Worm (Caenorhabditis elegans) whole organism, L3 larva: Measurements from ENCODE around the gene Y62H9A.10.

Source experiments
- ama-1 ChIP-seq: fragments of 150-350 bp; optimal IDR thresholded peaks from 2 replicates; lab custom pipeline; 2018
- ceh-16 ChIP-seq: sonication (generic microtip); optimal IDR thresholded peaks from 2 replicates; lab custom pipeline; 2017; ENCODE audit warnings: missing biosample characterization, missing genetic modification characterization
- ceh-28 ChIP-seq: fragments of 150-350 bp; optimal IDR thresholded peaks from 2 replicates; lab custom pipeline; 2014; ENCODE audit warnings: missing biosample characterization, missing genetic modification reagents, missing genetic modification characterization
- ceh-82 ChIP-seq: fragments of 150-350 bp; optimal IDR thresholded peaks from 2 replicates; lab custom pipeline; 2014; ENCODE audit warnings: missing biosample characterization, missing genetic modification characterization
- ceh-9 ChIP-seq: sonication (generic microtip); optimal IDR thresholded peaks from 2 replicates; lab custom pipeline; 2018; ENCODE audit warnings: missing biosample characterization, missing genetic modification characterization
- daf-12 ChIP-seq: fragments of 150-350 bp; optimal IDR thresholded peaks from 2 replicates; lab custom pipeline; 2014; ENCODE audit warnings: missing biosample characterization, missing genetic modification reagents, missing genetic modification characterization
- egl-5 ChIP-seq: fragments of 150-350 bp; optimal IDR thresholded peaks from 2 replicates; lab custom pipeline; 2017; ENCODE audit warnings: missing biosample characterization, missing genetic modification reagents, missing genetic modification characterization, inconsistent platforms
- elt-2 ChIP-seq: sonication (generic microtip); optimal IDR thresholded peaks from 2 replicates; lab custom pipeline; 2016; ENCODE audit warnings: missing genetic modification reagents, mild to moderate bottlenecking, missing genetic modification characterization, missing compliant biosample characterization
- elt-3 ChIP-seq, 3 experiments: fragments of 150-350 bp in 1 of 3; sonication (generic microtip) in 2 of 3; optimal IDR thresholded peaks; 2 replicates in 2 of 3; 4 replicates in 1 of 3; lab custom pipeline; 2014 to 2017; ENCODE audit warnings: missing biosample characterization in 3 of 3, missing genetic modification characterization in 3 of 3
- eor-1 ChIP-seq, 2 experiments: fragments of 150-350 bp; optimal IDR thresholded peaks; 2 replicates each; lab custom pipeline; 2014 to 2018; ENCODE audit warnings: missing biosample characterization in 2 of 2, missing genetic modification characterization in 2 of 2
- fkh-2 ChIP-seq: fragments of 150-350 bp; optimal IDR thresholded peaks from 2 replicates; lab custom pipeline; 2014; ENCODE audit warnings: missing biosample characterization, missing genetic modification reagents, missing genetic modification characterization
- fos-1 ChIP-seq: fragments of 150-350 bp; optimal IDR thresholded peaks from 2 replicates; lab custom pipeline; 2014; ENCODE audit warnings: missing biosample characterization, missing genetic modification characterization
- hmg-11 ChIP-seq: sonication (generic microtip); optimal IDR thresholded peaks from 2 replicates; lab custom pipeline; 2016; ENCODE audit warnings: missing genetic modification characterization, missing compliant biosample characterization
- lin-15B ChIP-seq: fragments of 150-350 bp; optimal IDR thresholded peaks from 2 replicates; lab custom pipeline; 2014; ENCODE audit warnings: missing biosample characterization, missing genetic modification characterization
- lin-39 ChIP-seq: fragments of 150-350 bp; optimal IDR thresholded peaks from 2 replicates; lab custom pipeline; 2018; ENCODE audit warnings: missing biosample characterization, missing genetic modification reagents, missing genetic modification characterization
- lsy-12 ChIP-seq: sonication (generic microtip); optimal IDR thresholded peaks from 2 replicates; lab custom pipeline; 2016; ENCODE audit warnings: mild to moderate bottlenecking, missing genetic modification characterization, missing compliant biosample characterization
- mdl-1 ChIP-seq: fragments of 150-350 bp; optimal IDR thresholded peaks from 2 replicates; lab custom pipeline; 2014; ENCODE audit warnings: missing biosample characterization, missing genetic modification characterization
- mml-1 ChIP-seq: fragments of 150-350 bp; sonication (generic microtip); optimal IDR thresholded peaks from 3 replicates; lab custom pipeline; 2014; ENCODE audit warnings: missing biosample characterization, missing genetic modification characterization
- nhr-11 ChIP-seq: fragments of 150-350 bp; optimal IDR thresholded peaks from 2 replicates; lab custom pipeline; 2014; ENCODE audit warnings: missing biosample characterization, missing genetic modification characterization
- nhr-12 ChIP-seq: fragments of 150-350 bp; optimal IDR thresholded peaks from 2 replicates; lab custom pipeline; 2014; ENCODE audit warnings: missing biosample characterization, missing genetic modification characterization
- nhr-28 ChIP-seq: fragments of 150-350 bp; optimal IDR thresholded peaks from 2 replicates; lab custom pipeline; 2014; ENCODE audit warnings: missing biosample characterization, missing genetic modification characterization
- nhr-43 ChIP-seq: sonication (generic microtip); optimal IDR thresholded peaks from 2 replicates; lab custom pipeline; 2016; ENCODE audit warnings: mild to moderate bottlenecking, missing genetic modification characterization, missing compliant biosample characterization; ENCODE audit not compliant: poor library complexity, severe bottlenecking
- nhr-67 ChIP-seq: fragments of 150-350 bp; optimal IDR thresholded peaks from 2 replicates; lab custom pipeline; 2014; ENCODE audit warnings: missing biosample characterization, missing genetic modification characterization
- nhr-76 ChIP-seq: fragments of 150-350 bp; sonication (generic microtip); optimal IDR thresholded peaks from 5 replicates; lab custom pipeline; 2014; ENCODE audit warnings: missing biosample characterization, missing genetic modification characterization
- nhr-77 ChIP-seq: fragments of 150-350 bp; optimal IDR thresholded peaks from 2 replicates; lab custom pipeline; 2014; ENCODE audit warnings: missing biosample characterization, missing genetic modification characterization
- pha-4 ChIP-seq: fragments of 150-350 bp; optimal IDR thresholded peaks from 2 replicates; lab custom pipeline; 2014; ENCODE audit warnings: missing biosample characterization, missing genetic modification reagents, missing genetic modification characterization
- pqm-1 ChIP-seq: fragments of 150-350 bp; optimal IDR thresholded peaks from 2 replicates; lab custom pipeline; 2017; ENCODE audit warnings: missing biosample characterization, missing genetic modification characterization, inconsistent platforms
- sea-2 ChIP-seq: fragments of 150-350 bp; sonication (generic microtip); optimal IDR thresholded peaks from 4 replicates; lab custom pipeline; 2014; ENCODE audit warnings: missing biosample characterization, missing genetic modification reagents, missing genetic modification characterization
- snpc-4 ChIP-seq: fragments of 150-350 bp; optimal IDR thresholded peaks from 2 replicates; lab custom pipeline; 2014; ENCODE audit warnings: missing biosample characterization, missing genetic modification characterization
- unc-39 ChIP-seq: sonication (generic microtip); optimal IDR thresholded peaks from 4 replicates; lab custom pipeline; 2017; ENCODE audit warnings: missing biosample characterization, missing genetic modification characterization
- unc-62 ChIP-seq: fragments of 150-350 bp; sonication (generic microtip); optimal IDR thresholded peaks from 4 replicates; lab custom pipeline; 2014; ENCODE audit warnings: missing biosample characterization, missing genetic modification reagents, missing genetic modification characterization
- zag-1 ChIP-seq: fragments of 150-350 bp; optimal IDR thresholded peaks from 2 replicates; lab custom pipeline; 2014; ENCODE audit warnings: missing biosample characterization, missing genetic modification characterization
- ztf-4 ChIP-seq: fragments of 150-350 bp; optimal IDR thresholded peaks from 2 replicates; lab custom pipeline; 2014; ENCODE audit warnings: missing biosample characterization, missing genetic modification characterization

Y62H9A.10 gene

ce11 chrX:11869260-11869659, 33.3 kb downstream of the Y62H9A.10 start, which contains the start of gene dot-1.2:
Gene dot-1.2, minus strand, starts transcription at chrX:11869360.
- TF ChIP-seq lin-15B (tag; lab: Kevin White, UChicago) (no peak), ama-1 (lab: Kevin White, UChicago) (no peak), sea-2 (GFP tag; lab: Kevin White, UChicago) (no peak), unc-62 (GFP tag; lab: Kevin White, UChicago) (no peak), nhr-67 (tag; lab: Kevin White, UChicago) (no peak)

ce11 chrX:11865083-11865482, 37.5 kb downstream of the Y62H9A.10 start, which contains the start of gene F54F7.6:
Gene F54F7.6, plus strand, starts transcription at chrX:11865383.
- TF ChIP-seq unc-39 (no peak), egl-5 (tag; lab: Kevin White, UChicago) (no peak), nhr-76 (tag; lab: Kevin White, UChicago) (no peak), fkh-2 (tag; lab: Kevin White, UChicago) (no peak)

ce11 chrX:11863307-11863706, 39.3 kb downstream of the Y62H9A.10 start, which contains the start of gene F54F7.10:
Gene F54F7.10, plus strand, starts transcription at chrX:11863607.
- TF ChIP-seq ztf-4 (tag; lab: Kevin White, UChicago) (no peak), nhr-77 (no peak), snpc-4 (tag; lab: Kevin White, UChicago) (no peak), daf-12 (no peak), egl-5 (tag; lab: Kevin White, UChicago) (no peak), nhr-11 (no peak), ceh-9 (tag; lab: Kevin White, UChicago) (no peak), pha-4 (no peak), ceh-16 (tag; lab: Kevin White, UChicago) (no peak), zag-1 (tag; lab: Kevin White, UChicago) (no peak), nhr-67 (tag; lab: Kevin White, UChicago) (no peak), lsy-12 (tag; lab: Kevin White, UChicago) (no peak), ceh-82 (tag; lab: Kevin White, UChicago) (no peak), fos-1 (no peak), eor-1 (tag; optimal IDR thresholded peaks at IDR 0.05; lab: Kevin White, UChicago) (no peak), unc-39 (no peak), elt-3 (tag; optimal IDR thresholded peaks at IDR 0.05; lab: Kevin White, UChicago) (no peak), hmg-11 (tag; lab: Kevin White, UChicago) (no peak), mdl-1 (tag; lab: Kevin White, UChicago) (no peak), fkh-2 (tag; lab: Kevin White, UChicago) (no peak)
- TF ChIP-seq, all 47 proteins: peak for 0

ce11 chrX:11857178-11857577, 45.4 kb downstream of the Y62H9A.10 start, which contains the start of gene mes-1:
Gene mes-1, plus strand, starts transcription at chrX:11857478.
- TF ChIP-seq nhr-43 (tag; lab: Kevin White, UChicago) (no peak), nhr-11 (no peak), nhr-76 (tag; lab: Kevin White, UChicago) (no peak), ceh-82 (tag; lab: Kevin White, UChicago) (no peak), unc-62 (GFP tag; lab: Kevin White, UChicago) (no peak), lsy-12 (tag; lab: Kevin White, UChicago) (no peak), ceh-16 (tag; lab: Kevin White, UChicago) (no peak), fos-1 (no peak), nhr-28 (no peak)

- TF ChIP-seq elt-3 (tag; optimal IDR thresholded peaks at IDR 0.05; lab: Kevin White, UChicago) = no peak
- no peak for TF ChIP-seq lsy-12 (tag; lab: Kevin White, UChicago)
- no peak for TF ChIP-seq pqm-1
- TF ChIP-seq fkh-2 (tag; lab: Kevin White, UChicago) = no peak
- TF ChIP-seq lin-39 (tag; lab: Kevin White, UChicago) = no peak
- no peak for TF ChIP-seq nhr-76 (tag; lab: Kevin White, UChicago)
- TF ChIP-seq ama-1 (lab: Kevin White, UChicago) = no peak
- TF ChIP-seq mml-1 (tag; lab: Kevin White, UChicago) = no peak
- TF ChIP-seq ceh-28 (tag; lab: Kevin White, UChicago) = no peak
- no peak for TF ChIP-seq nhr-12
- no peak for TF ChIP-seq hmg-11 (tag; lab: Kevin White, UChicago)
- no peak for TF ChIP-seq nhr-77
- TF ChIP-seq elt-2 (tag; lab: Kevin White, UChicago) = no peak
- no peak for TF ChIP-seq nhr-28
These were observed 46.3 kb downstream of the Y62H9A.10 start for ce11 chrX:11856214-11856613.
